Worm (Caenorhabditis elegans) whole organism, mixed stage, embryonic: ENCODE measurements around the gene sma-6.

Source experiments
- drap-1 ChIP-seq: fragments of 200-800 bp; sonication (Bioruptor generic); optimal IDR thresholded peaks from 3 replicates; lab custom pipeline; 2018; ENCODE audit warnings: mild to moderate bottlenecking, missing genetic modification characterization, missing compliant biosample characterization
- mab-5 ChIP-seq: fragments of 150-350 bp; optimal IDR thresholded peaks from 2 replicates; lab custom pipeline; 2014; ENCODE audit warnings: missing biosample characterization, missing genetic modification characterization
- nhr-12 ChIP-seq: fragments of 150-350 bp; optimal IDR thresholded peaks from 2 replicates; lab custom pipeline; 2014; ENCODE audit warnings: missing biosample characterization, missing genetic modification characterization
- nhr-237 ChIP-seq: fragments of 150-350 bp; optimal IDR thresholded peaks from 2 replicates; lab custom pipeline; 2014; ENCODE audit warnings: missing biosample characterization, missing genetic modification characterization
- snpc-4 ChIP-seq: fragments of 150-350 bp; optimal IDR thresholded peaks from 2 replicates; lab custom pipeline; 2014; ENCODE audit warnings: missing biosample characterization, missing genetic modification characterization
- zip-8 ChIP-seq: fragments of 150-350 bp; optimal IDR thresholded peaks from 2 replicates; lab custom pipeline; 2014; ENCODE audit warnings: missing biosample characterization, missing genetic modification characterization

DNA sequence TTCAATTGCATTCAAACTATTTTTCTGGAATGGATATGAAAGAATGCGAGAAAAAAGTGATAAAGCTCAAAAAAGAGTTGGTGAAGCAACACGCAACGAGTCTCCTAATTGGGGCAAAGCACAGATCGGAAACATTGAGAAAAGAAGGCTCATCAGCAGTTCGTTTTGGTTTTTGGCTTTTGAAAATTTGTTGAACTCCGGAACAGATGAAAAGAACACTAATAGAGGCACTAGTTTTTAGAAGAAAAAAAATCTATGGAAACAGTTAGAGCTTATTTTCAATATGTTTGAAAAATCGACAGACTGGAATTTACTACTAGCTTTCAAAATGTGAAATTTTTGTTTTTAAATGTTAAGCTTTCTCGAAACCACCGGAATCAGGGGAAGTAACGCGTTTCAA, 12.4 kb upstream of the sma-6 start:
- TF ChIP-seq mab-5 = no peak
- no peak for TF ChIP-seq drap-1 (GFP tag; lab: Kevin White, UChicago)
- TF ChIP-seq zip-8 (tag; lab: Kevin White, UChicago) = no peak
- TF ChIP-seq nhr-237 (tag; lab: Kevin White, UChicago) = no peak
- TF ChIP-seq snpc-4 (tag; lab: Kevin White, UChicago) = no peak
- no peak for TF ChIP-seq nhr-12 (tag; lab: Kevin White, UChicago)
